Worm (Caenorhabditis elegans) whole organism, young adult: ENCODE results near the gene glb-24.
A peak's percentile ranks its signal among the peaks of the same experiment; 100 is the strongest.

Experiments used
- C06A6.2 ChIP-seq: fragments of 200-800 bp; sonication (Bioruptor generic); conservative IDR thresholded peaks from 2 replicates; pipeline ENCODE4 v1.3.6; 2022; ENCODE audit warnings: missing genetic modification characterization, missing compliant biosample characterization
- C17E4.6 ChIP-seq: fragments of 200-800 bp; sonication (Bioruptor generic); IDR thresholded peaks from 2 replicates; pipeline ENCODE4 v1.3.6; 2022; ENCODE audit warnings: missing genetic modification reagents, missing genetic modification characterization, missing compliant biosample characterization
- F10E7.11 ChIP-seq: sonication (generic microtip); optimal IDR thresholded peaks from 2 replicates; lab custom pipeline; 2017; ENCODE audit warnings: mild to moderate bottlenecking, missing genetic modification characterization, moderate library complexity, missing compliant biosample characterization
- F37B4.10 ChIP-seq: fragments of 200-800 bp; sonication (Bioruptor generic); IDR thresholded peaks from 2 replicates; pipeline ENCODE4 v1.3.6; 2022; ENCODE audit warnings: missing genetic modification characterization, missing compliant biosample characterization
- F55B11.4 ChIP-seq: sonication (generic microtip); optimal IDR thresholded peaks from 2 replicates; lab custom pipeline; 2016; ENCODE audit warnings: missing compliant biosample characterization, missing genetic modification characterization, borderline replicate concordance; ENCODE audit not compliant: insufficient read depth
- F57A8.1 ChIP-seq: fragments of 200-800 bp; sonication (Bioruptor generic); optimal IDR thresholded peaks from 2 replicates; lab custom pipeline; 2018; ENCODE audit warnings: mild to moderate bottlenecking, missing genetic modification characterization, moderate library complexity, missing compliant biosample characterization
- K12H6.12 ChIP-seq: fragments of 200-800 bp; sonication (Bioruptor generic); optimal IDR thresholded peaks from 2 replicates; lab custom pipeline; 2018; ENCODE audit warnings: mild to moderate bottlenecking, missing genetic modification characterization, missing compliant biosample characterization
- Y95B8A.8 ChIP-seq: fragments of 200-800 bp; sonication (Bioruptor generic); IDR thresholded peaks from 2 replicates; pipeline ENCODE4 v1.3.6; 2022; ENCODE audit warnings: missing genetic modification reagents, missing genetic modification characterization, missing compliant biosample characterization
- akir-1 ChIP-seq: fragments of 200-800 bp; sonication (Bioruptor generic); optimal IDR thresholded peaks from 2 replicates; lab custom pipeline; 2018; ENCODE audit warnings: mild to moderate bottlenecking, missing genetic modification characterization, moderate library complexity, missing compliant biosample characterization
- attf-5 ChIP-seq: fragments of 200-800 bp; sonication (Bioruptor generic); optimal IDR thresholded peaks from 2 replicates; lab custom pipeline; 2018; ENCODE audit warnings: mild to moderate bottlenecking, missing genetic modification characterization, missing compliant biosample characterization
- attf-6 ChIP-seq: fragments of 200-800 bp; sonication (Bioruptor generic); IDR thresholded peaks from 2 replicates; pipeline ENCODE4 v1.3.6; 2022; ENCODE audit warnings: missing genetic modification reagents, missing genetic modification characterization, missing compliant biosample characterization
- bed-1 ChIP-seq: fragments of 200-800 bp; sonication (Bioruptor generic); IDR thresholded peaks from 2 replicates; pipeline ENCODE4 v1.3.6; 2022; ENCODE audit warnings: missing genetic modification reagents, missing genetic modification characterization, missing compliant biosample characterization
- bed-2 ChIP-seq: fragments of 200-800 bp; sonication (Bioruptor generic); IDR thresholded peaks from 2 replicates; pipeline ENCODE4 v1.3.6; 2022; ENCODE audit warnings: missing genetic modification reagents, missing genetic modification characterization, missing compliant biosample characterization
- cebp-1 ChIP-seq, 2 experiments: fragments of 200-800 bp in 1 of 2; sonication (Bioruptor generic) in 1 of 2; sonication (generic microtip) in 1 of 2; IDR thresholded peaks in 1 of 2; optimal IDR thresholded peaks in 1 of 2; 2 replicates each; pipeline versions ENCODE4 v1.3.6 to Lab custom; 2017 to 2022; ENCODE audit warnings: missing compliant biosample characterization in 2 of 2, missing genetic modification characterization in 2 of 2, mild to moderate bottlenecking in 1 of 2, missing genetic modification reagents in 1 of 2, moderate library complexity in 1 of 2
- cebp-2 ChIP-seq: fragments of 200-800 bp; sonication (Bioruptor generic); IDR thresholded peaks from 2 replicates; pipeline ENCODE4 v1.3.6; 2022; ENCODE audit warnings: missing genetic modification characterization, missing compliant biosample characterization
- ceh-91 ChIP-seq: fragments of 200-800 bp; sonication (Bioruptor generic); IDR thresholded peaks from 2 replicates; pipeline ENCODE4 v1.3.6; 2022; ENCODE audit warnings: missing genetic modification reagents, missing genetic modification characterization, missing compliant biosample characterization
- die-1 ChIP-seq: sonication (generic microtip); optimal IDR thresholded peaks from 2 replicates; lab custom pipeline; 2016; ENCODE audit warnings: missing genotype, mild to moderate bottlenecking, missing genetic modification characterization, missing compliant biosample characterization
- dpff-1 ChIP-seq: sonication (generic microtip); optimal IDR thresholded peaks from 2 replicates; lab custom pipeline; 2017; ENCODE audit warnings: mild to moderate bottlenecking, missing genetic modification characterization, missing compliant biosample characterization
- efl-1 ChIP-seq: fragments of 150-350 bp; optimal IDR thresholded peaks from 2 replicates; lab custom pipeline; 2014; ENCODE audit warnings: missing biosample characterization, missing genetic modification reagents, missing genetic modification characterization
- egl-44 ChIP-seq: fragments of 200-800 bp; sonication (Bioruptor generic); IDR thresholded peaks from 2 replicates; pipeline ENCODE4 v1.3.6; 2022; ENCODE audit warnings: missing genetic modification reagents, missing genetic modification characterization, missing compliant biosample characterization
- egrh-3 ChIP-seq: fragments of 200-800 bp; sonication (Bioruptor generic); IDR thresholded peaks from 2 replicates; pipeline ENCODE4 v1.3.6; 2022; ENCODE audit warnings: missing genetic modification reagents, missing genetic modification characterization, missing compliant biosample characterization
- gei-17 ChIP-seq: fragments of 200-800 bp; sonication (Bioruptor generic); optimal IDR thresholded peaks from 2 replicates; lab custom pipeline; 2018; ENCODE audit warnings: mild to moderate bottlenecking, missing genetic modification characterization, missing compliant biosample characterization
- hmg-20 ChIP-seq: fragments of 200-800 bp; sonication (Bioruptor generic); IDR thresholded peaks from 2 replicates; pipeline ENCODE4 v1.3.6; 2022; ENCODE audit warnings: missing genetic modification reagents, missing genetic modification characterization, missing compliant biosample characterization
- hsf-1 ChIP-seq: fragments of 200-800 bp; sonication (Bioruptor generic); IDR thresholded peaks from 2 replicates; pipeline ENCODE4 v1.3.6; 2022; ENCODE audit warnings: missing genetic modification reagents, missing genetic modification characterization, missing compliant biosample characterization
- lag-1 ChIP-seq: fragments of 200-800 bp; sonication (Bioruptor generic); IDR thresholded peaks from 2 replicates; pipeline ENCODE4 v1.3.6; 2022; ENCODE audit warnings: missing genetic modification reagents, missing genetic modification characterization, missing compliant biosample characterization
- let-607 ChIP-seq, 2 experiments: fragments of 200-800 bp in 1 of 2; sonication (Bioruptor generic) in 1 of 2; sonication (generic microtip) in 1 of 2; optimal IDR thresholded peaks; 2 replicates each; lab custom pipeline; 2016 to 2018; ENCODE audit warnings: mild to moderate bottlenecking in 2 of 2, missing compliant biosample characterization in 2 of 2, missing genetic modification characterization in 2 of 2, moderate library complexity in 2 of 2, missing genotype in 1 of 2
- lin-26 ChIP-seq: fragments of 200-800 bp; sonication (Bioruptor generic); IDR thresholded peaks from 2 replicates; pipeline ENCODE4 v1.3.6; 2022; ENCODE audit warnings: missing genetic modification reagents, missing genetic modification characterization, missing compliant biosample characterization
- lin-54 ChIP-seq: fragments of 200-800 bp; sonication (Bioruptor generic); optimal IDR thresholded peaks from 2 replicates; lab custom pipeline; 2018; ENCODE audit warnings: mild to moderate bottlenecking, missing genetic modification characterization, missing compliant biosample characterization
- lsy-27 ChIP-seq: sonication (generic microtip); optimal IDR thresholded peaks from 2 replicates; lab custom pipeline; 2017; ENCODE audit warnings: missing genetic modification characterization, mild to moderate bottlenecking, missing compliant biosample characterization, antibody characterized with exemption, missing genotype, borderline replicate concordance; ENCODE audit not compliant: insufficient read depth
- madf-10 ChIP-seq: sonication (generic microtip); optimal IDR thresholded peaks from 2 replicates; lab custom pipeline; 2016; ENCODE audit warnings: mild to moderate bottlenecking, missing genetic modification characterization, missing compliant biosample characterization
- madf-3 ChIP-seq: fragments of 200-800 bp; sonication (Bioruptor generic); IDR thresholded peaks from 2 replicates; pipeline ENCODE4 v1.3.6; 2022; ENCODE audit warnings: missing genetic modification reagents, missing genetic modification characterization, missing compliant biosample characterization
- mel-28 ChIP-seq: sonication (generic microtip); optimal IDR thresholded peaks from 2 replicates; lab custom pipeline; 2016; ENCODE audit warnings: borderline replicate concordance, mild to moderate bottlenecking, missing genetic modification characterization, missing compliant biosample characterization
- nhr-120 ChIP-seq: fragments of 200-800 bp; sonication (Bioruptor generic); IDR thresholded peaks from 2 replicates; pipeline ENCODE4 v1.3.6; 2022; ENCODE audit warnings: missing genetic modification characterization, missing compliant biosample characterization
- nhr-80 ChIP-seq: sonication (generic microtip); optimal IDR thresholded peaks from 2 replicates; lab custom pipeline; 2016; ENCODE audit warnings: missing genetic modification characterization, missing compliant biosample characterization
- pbrm-1 ChIP-seq: fragments of 200-800 bp; sonication (Bioruptor generic); IDR thresholded peaks from 2 replicates; pipeline ENCODE4 v1.3.6; 2022; ENCODE audit warnings: missing genetic modification reagents, missing genetic modification characterization, missing compliant biosample characterization
- rpc-1 ChIP-seq, 2 experiments: fragments of 150-350 bp in 1 of 2; sonication (generic microtip) in 1 of 2; optimal IDR thresholded peaks; 2 replicates each; lab custom pipeline; 2014 to 2018; ENCODE audit warnings: missing biosample characterization in 1 of 2, missing genetic modification characterization in 1 of 2, missing genetic modification reagents in 1 of 2, missing genotype in 1 of 2
- snpc-1.3 ChIP-seq: sonication (generic microtip); optimal IDR thresholded peaks from 2 replicates; lab custom pipeline; 2017; ENCODE audit warnings: missing genetic modification characterization, mild to moderate bottlenecking, missing compliant biosample characterization, antibody characterized with exemption, moderate library complexity, missing genotype, missing genetic modification reagents; ENCODE audit not compliant: insufficient read depth
- snpc-3.4 ChIP-seq: sonication (generic microtip); optimal IDR thresholded peaks from 2 replicates; lab custom pipeline; 2017; ENCODE audit warnings: missing genetic modification characterization, mild to moderate bottlenecking, missing compliant biosample characterization, antibody characterized with exemption, moderate library complexity, missing genotype, missing genetic modification reagents
- sptf-2 ChIP-seq: fragments of 200-800 bp; sonication (Bioruptor generic); optimal IDR thresholded peaks from 2 replicates; lab custom pipeline; 2018; ENCODE audit warnings: mild to moderate bottlenecking, missing genetic modification characterization, missing compliant biosample characterization
- tbp1 ChIP-seq: fragments of 200-800 bp; sonication (Bioruptor generic); optimal IDR thresholded peaks from 2 replicates; lab custom pipeline; 2018; ENCODE audit warnings: mild to moderate bottlenecking, missing genetic modification characterization, missing compliant biosample characterization

glb-24 gene

DNA sequence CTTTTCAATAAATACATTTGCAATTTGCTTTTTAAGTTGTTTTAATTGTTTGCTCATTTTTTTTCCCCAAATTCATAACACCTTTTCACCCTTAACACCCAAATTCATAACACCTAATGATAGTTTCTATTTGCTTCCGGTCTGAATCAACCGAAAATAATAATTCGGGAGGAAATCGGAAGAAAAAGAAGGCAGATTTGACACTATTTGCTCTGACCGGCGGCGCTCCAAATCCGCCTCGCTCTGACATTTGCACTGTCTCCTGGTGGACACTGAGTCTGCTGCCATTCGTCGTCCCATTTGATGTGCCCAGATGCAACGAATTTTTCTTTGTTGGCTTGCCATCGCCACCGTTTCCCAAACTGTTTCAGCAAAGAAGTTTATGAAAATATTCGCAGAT lies 38.4 kb upstream of the glb-24 start, which contains the start of gene pqn-67:
TSS of gene pqn-67 (plus strand) at position 301 of the 400 bp plus-strand sequence.
- no peak for TF ChIP-seq hmg-20
- no peak for TF ChIP-seq sptf-2 (GFP tag; lab: Kevin White, UChicago)
- TF ChIP-seq tbp1 (GFP tag; lab: Kevin White, UChicago): no peak
- TF ChIP-seq madf-10 (tag; lab: Kevin White, UChicago): no peak
- TF ChIP-seq egrh-3 (GFP tag; lab: Robert Waterston, UW): no peak
- TF ChIP-seq mel-28 (tag; lab: Kevin White, UChicago): no peak
- no peak for TF ChIP-seq madf-3 (GFP tag; lab: Robert Waterston, UW)
- TF ChIP-seq attf-5: no peak
- no peak for TF ChIP-seq F10E7.11
- TF ChIP-seq attf-6 (GFP tag; lab: Robert Waterston, UW): no peak
- TF ChIP-seq akir-1: no peak
- no peak for TF ChIP-seq C17E4.6
- TF ChIP-seq, all 124 proteins: peak for 0

DNA sequence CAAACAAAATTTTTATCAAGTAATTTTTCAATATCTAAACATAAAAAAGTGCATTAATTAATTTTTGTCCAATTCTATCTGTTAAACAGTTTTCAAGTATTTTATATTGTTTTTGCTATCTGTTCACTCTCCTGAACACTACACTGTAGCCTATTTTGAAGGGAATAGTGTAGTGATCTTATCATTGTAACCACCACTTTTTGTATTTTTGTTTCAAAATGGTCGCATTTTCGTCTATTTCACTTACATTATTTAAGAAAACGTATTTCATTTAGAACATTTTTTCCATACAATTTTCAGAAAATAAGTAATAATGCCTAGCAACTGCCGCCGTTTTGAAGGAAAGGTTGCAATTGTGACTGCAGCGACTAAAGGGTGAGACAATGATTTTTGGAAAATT lies 36.5 kb upstream of the glb-24 start, which contains the start of gene dhrs-4:
TSS of gene dhrs-4 (plus strand) at position 301 of the 400 bp plus-strand sequence.
- TF ChIP-seq snpc-1.3 (tag; lab: Kevin White, UChicago): no peak
- no peak for TF ChIP-seq C06A6.2 (GFP tag; lab: Robert Waterston, UW)
- no peak for TF ChIP-seq efl-1
- no peak for TF ChIP-seq F37B4.10 (GFP tag; lab: Robert Waterston, UW)
- TF ChIP-seq snpc-3.4 (tag; lab: Kevin White, UChicago): no peak

DNA sequence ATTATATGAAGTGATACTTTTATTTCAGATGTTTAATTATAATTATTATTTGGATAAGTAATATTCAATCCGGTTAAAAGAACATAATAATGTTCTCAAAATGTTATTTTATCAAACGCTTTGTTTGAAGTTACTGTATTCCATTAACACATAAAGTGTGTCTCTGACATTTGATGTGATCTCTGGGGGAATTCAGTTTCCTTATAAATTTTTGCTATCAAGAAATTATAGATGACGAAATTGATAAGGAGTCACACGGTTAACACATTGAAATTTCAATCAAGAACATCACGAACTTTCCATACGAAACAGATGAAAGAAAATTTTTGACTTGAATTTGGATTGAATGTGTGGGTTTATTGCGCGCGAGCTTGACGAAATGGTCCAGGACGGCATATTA lies 35.9 kb upstream of the glb-24 start:
- TF ChIP-seq lin-26 (GFP tag; lab: Robert Waterston, UW) (no peak), nhr-80 (tag; lab: Kevin White, UChicago) (peak; percentile 80), bed-2 (no peak), Y95B8A.8 (GFP tag; lab: Robert Waterston, UW) (no peak), die-1 (tag; lab: Kevin White, UChicago) (no peak), dpff-1 (no peak), cebp-1 (GFP tag; IDR thresholded peaks at IDR 0.05; lab: Robert Waterston, UW) (peak; percentile 52; the same call in 1 of the 2 replicates), cebp-1 (tag; optimal IDR thresholded peaks at IDR 0.05; lab: Kevin White, UChicago) (peak; percentile 63), hsf-1 (GFP tag; lab: Robert Waterston, UW) (no peak), lsy-27 (tag; lab: Kevin White, UChicago) (no peak)
- TF ChIP-seq, all 124 proteins: peak for 2

DNA sequence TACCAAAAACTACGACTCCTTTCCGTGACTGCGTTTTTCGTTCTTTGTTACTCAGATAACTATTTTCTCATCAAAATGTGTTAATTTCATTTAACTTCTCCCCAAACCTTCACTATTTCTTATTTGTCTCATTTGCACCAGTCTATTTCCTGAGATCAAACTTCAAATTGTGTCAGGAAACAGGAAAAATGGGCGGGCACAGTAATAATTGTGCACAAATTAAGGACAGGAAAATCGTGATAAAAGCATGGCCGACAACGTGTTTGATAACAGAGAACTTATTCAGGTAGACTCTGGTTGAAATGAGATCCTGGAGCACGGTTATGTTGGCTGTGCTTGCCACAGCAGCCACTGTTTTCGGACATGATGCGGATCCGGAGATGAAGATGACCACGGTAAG lies 33.9 kb upstream of the glb-24 start, which contains the start of gene lipl-1:
TSS of gene lipl-1 (plus strand) at position 282 of the 400 bp plus-strand sequence.
- TF ChIP-seq F55B11.4 (tag; lab: Kevin White, UChicago): no peak
- TF ChIP-seq rpc-1 (optimal IDR thresholded peaks at IDR 0.05; lab: Kevin White, UChicago): no peak
- no peak for TF ChIP-seq rpc-1 (tag; optimal IDR thresholded peaks at IDR 0.05; lab: Kevin White, UChicago)
- TF ChIP-seq snpc-3.4 (tag; lab: Kevin White, UChicago): no peak
- peak; percentile 35 for TF ChIP-seq nhr-80 (tag; lab: Kevin White, UChicago)
- no peak for TF ChIP-seq pbrm-1 (GFP tag; lab: Robert Waterston, UW)

DNA sequence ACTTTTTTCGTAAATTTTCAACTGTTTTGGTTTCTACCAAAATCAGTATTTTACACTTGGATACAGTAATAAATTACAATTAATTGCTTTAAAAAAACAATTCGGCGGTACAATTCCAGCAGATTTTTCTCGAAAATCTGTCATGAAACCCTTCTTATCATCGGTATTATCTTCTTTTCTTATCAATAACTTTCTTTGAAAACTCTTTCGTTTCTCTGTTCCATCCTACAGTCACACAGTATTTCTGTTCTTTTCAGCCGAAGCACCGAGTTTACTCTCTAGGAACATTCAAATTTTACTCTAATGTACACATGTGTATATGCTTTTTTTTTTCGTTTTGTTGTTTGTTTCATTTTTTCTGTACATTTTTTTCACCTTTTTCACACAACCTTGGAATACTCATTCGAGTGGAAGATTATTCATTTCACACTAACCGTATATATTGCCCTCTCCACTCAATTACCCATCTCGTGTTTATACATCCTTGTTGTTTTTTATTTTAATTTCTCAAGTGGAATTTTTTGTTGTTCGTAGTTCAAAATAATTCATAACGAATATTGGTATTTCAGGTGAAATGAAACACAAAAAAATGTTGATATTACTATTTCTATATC lies 23.9 kb upstream of the glb-24 start, which contains the start of gene nid-1:
TSS of gene nid-1 (plus strand) at position 564 of the 614 bp plus-strand sequence.
- TF ChIP-seq lin-54 (GFP tag; lab: Kevin White, UChicago) (no peak), bed-1 (GFP tag; lab: Robert Waterston, UW) (no peak), ceh-91 (GFP tag; lab: Robert Waterston, UW) (no peak), egl-44 (no peak), cebp-2 (GFP tag; lab: Robert Waterston, UW) (no peak), lag-1 (no peak), tbp1 (GFP tag; lab: Kevin White, UChicago) (peak; percentile 14), gei-17 (GFP tag; lab: Kevin White, UChicago) (no peak), nhr-80 (tag; lab: Kevin White, UChicago) (peak; percentile 56), K12H6.12 (no peak), nhr-120 (GFP tag; lab: Robert Waterston, UW) (no peak), F57A8.1 (GFP tag; lab: Kevin White, UChicago) (no peak), let-607 (tag; optimal IDR thresholded peaks at IDR 0.05; lab: Kevin White, UChicago) (peak in 1 of 2 experiments; percentile 21)
